Fruit fly (Drosophila melanogaster): ENCODE data around the gene Sfp24C1.

The Sfp24C1 gene

DNA sequence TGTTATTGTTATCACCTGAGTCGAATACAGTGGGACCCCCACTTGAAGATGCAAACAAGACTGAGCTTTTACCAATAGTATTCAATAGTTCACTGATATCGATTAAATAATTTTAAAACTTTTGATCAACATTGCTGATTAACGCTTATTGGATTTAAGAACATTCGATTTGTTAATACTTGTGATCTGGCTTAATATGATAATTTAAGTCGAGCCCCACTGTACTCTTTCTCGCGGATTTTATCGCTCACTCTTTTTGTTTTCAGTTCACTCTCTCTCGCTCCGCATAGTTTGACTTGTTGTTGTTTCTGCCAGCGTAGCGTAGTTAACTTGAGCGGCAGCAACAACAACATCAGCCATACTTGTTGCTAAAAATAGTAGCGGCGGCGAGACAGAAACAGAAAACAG is 44.8 kb upstream of the Sfp24C1 start (continued):
- TF ChIP-seq ewg (GFP tag; optimal IDR thresholded peaks at IDR 0.05) (peak; percentile 96), dan (GFP tag; IDR thresholded peaks at IDR 0.05) (no peak; the same call in 1 of the 2 replicates), Rfx (GFP tag; IDR thresholded peaks at IDR 0.05) (peak; percentile 98), CG6813 (GFP tag; optimal IDR thresholded peaks at IDR 0.05) (peak; percentile 98), CG18599 (GFP tag; optimal IDR thresholded peaks at IDR 0.05) (peak; percentile 99), ci (GFP tag; IDR thresholded peaks at IDR 0.05) (peak; percentile 99), dimm (GFP tag; IDR thresholded peaks at IDR 0.05) (peak; percentile 95), CG13424 (tag; optimal IDR thresholded peaks at IDR 0.05) (peak; percentile 99), CG11504 (tag; optimal IDR thresholded peaks at IDR 0.05) (peak; percentile 97), Bdp1 (GFP tag; optimal IDR thresholded peaks at IDR 0.05) (peak; percentile 91), CG12104 (GFP tag; optimal IDR thresholded peaks at IDR 0.05) (peak; percentile 96), sob (GFP tag; IDR thresholded peaks at IDR 0.05) (peak; percentile 98), Dp (GFP tag; optimal IDR thresholded peaks at IDR 0.05) (peak; percentile 30), caup (GFP tag; optimal IDR thresholded peaks at IDR 0.05; ENCODE audit: severe bottlenecking) (peak; percentile 98), nau (GFP tag; optimal IDR thresholded peaks at IDR 0.05) (peak; percentile 97), unpg (GFP tag; optimal IDR thresholded peaks at IDR 0.05) (peak; percentile 99), CG10543 (GFP tag; optimal IDR thresholded peaks at IDR 0.05) (peak; percentile 99), row (GFP tag; IDR thresholded peaks at IDR 0.05) (peak; percentile 99), NC2β (GFP tag; optimal IDR thresholded peaks at IDR 0.05) (peak; percentile 98), Lhr (GFP tag; optimal IDR thresholded peaks at IDR 0.05) (peak; percentile 93), B-H2 (GFP tag; optimal IDR thresholded peaks at IDR 0.05) (peak; percentile 99), CG12942 (GFP tag; optimal IDR thresholded peaks at IDR 0.05) (peak; percentile 96), CG16815 (GFP tag; optimal IDR thresholded peaks at IDR 0.05) (peak; percentile 96), wdn (GFP tag; IDR thresholded peaks at IDR 0.05) (peak; percentile 97), Nf-YA (GFP tag; IDR thresholded peaks at IDR 0.05) (peak; percentile 96), Bteb2 (GFP tag; optimal IDR thresholded peaks at IDR 0.05) (peak; percentile 97), Antp (GFP tag; optimal IDR thresholded peaks at IDR 0.05) (peak; percentile 98), sd (tag; optimal IDR thresholded peaks at IDR 0.05) (peak; percentile 95), fd64A (GFP tag; optimal IDR thresholded peaks at IDR 0.05) (peak; percentile 98), hbn (GFP tag; IDR thresholded peaks at IDR 0.05; ENCODE audit: partially characterized antibody) (no peak), CG31441 (GFP tag; IDR thresholded peaks at IDR 0.05) (peak; percentile 95), Adf1 (GFP tag; IDR thresholded peaks at IDR 0.05) (peak; percentile 87), CG4328 (GFP tag; optimal IDR thresholded peaks at IDR 0.05) (peak; percentile 98), CG32772 (GFP tag; IDR thresholded peaks at IDR 0.05) (peak; percentile 97), cato (GFP tag; optimal IDR thresholded peaks at IDR 0.05; ENCODE audit: borderline replicate concordance) (peak; percentile 94), lov (optimal IDR thresholded peaks at IDR 0.05) (no peak), lov (GFP tag; IDR thresholded peaks at IDR 0.05) (peak; percentile 98), zf30C (GFP tag; optimal IDR thresholded peaks at IDR 0.05) (peak; percentile 49), B-H1 (GFP tag; IDR thresholded peaks at IDR 0.05) (peak; percentile 97), CG12391 (tag; optimal IDR thresholded peaks at IDR 0.05) (peak; percentile 99), CG10979 (tag; optimal IDR thresholded peaks at IDR 0.05) (peak; percentile 98), Sry-β (GFP tag; optimal IDR thresholded peaks at IDR 0.05) (peak; percentile 57), Mad (GFP tag; optimal IDR thresholded peaks at IDR 0.05) (peak; percentile 94), btn (GFP tag; optimal IDR thresholded peaks at IDR 0.05) (peak; percentile 96), repo (GFP tag; optimal IDR thresholded peaks at IDR 0.05) (peak; percentile 97), hb (GFP tag; IDR thresholded peaks at IDR 0.05; ENCODE audit: partially characterized antibody) (no peak), Vsx1 (GFP tag; optimal IDR thresholded peaks at IDR 0.05) (peak; percentile 94), CG2889 (GFP tag; IDR thresholded peaks at IDR 0.05) (peak; percentile 95), CG13287 (GFP tag; IDR thresholded peaks at IDR 0.05; ENCODE audit: partially characterized antibody) (peak; percentile 35), CG12744 (GFP tag; optimal IDR thresholded peaks at IDR 0.05) (peak; percentile 97)
